Worm (Caenorhabditis elegans): ENCODE measurements around the gene C01G10.6.

- TF ChIP-seq W03F9.2 (tag; optimal IDR thresholded peaks at IDR 0.05) (no peak), dao-5 (tag; optimal IDR thresholded peaks at IDR 0.05) (no peak), him-1 (tag; optimal IDR thresholded peaks at IDR 0.05) (no peak)
Observed at ce11 chrV:15054733-15055132, 32.7 kb upstream of the C01G10.6 start.
